Worm (Caenorhabditis elegans) whole organism, mixed stage, embryonic: ENCODE measurements around the gene prp-40.

Experiments
- blmp-1 ChIP-seq: fragments of 150-350 bp; optimal IDR thresholded peaks from 2 replicates; lab custom pipeline; 2014; ENCODE audit warnings: missing biosample characterization, missing genetic modification characterization
- drap-1 ChIP-seq: fragments of 200-800 bp; sonication (Bioruptor generic); optimal IDR thresholded peaks from 3 replicates; lab custom pipeline; 2018; ENCODE audit warnings: mild to moderate bottlenecking, missing genetic modification characterization, missing compliant biosample characterization
- lin-13 ChIP-seq: fragments of 150-350 bp; optimal IDR thresholded peaks from 2 replicates; lab custom pipeline; 2014; ENCODE audit warnings: missing biosample characterization, missing genetic modification characterization
- lsy-2 ChIP-seq: fragments of 150-350 bp; optimal IDR thresholded peaks from 2 replicates; lab custom pipeline; 2014; ENCODE audit warnings: missing biosample characterization, missing genetic modification characterization
- nhr-12 ChIP-seq: fragments of 150-350 bp; optimal IDR thresholded peaks from 2 replicates; lab custom pipeline; 2014; ENCODE audit warnings: missing biosample characterization, missing genetic modification characterization
- nhr-2 ChIP-seq: fragments of 150-350 bp; optimal IDR thresholded peaks from 2 replicates; lab custom pipeline; 2014; ENCODE audit warnings: missing biosample characterization, missing genetic modification characterization
- nhr-76 ChIP-seq: sonication (generic microtip); optimal IDR thresholded peaks from 2 replicates; lab custom pipeline; 2017; ENCODE audit warnings: missing biosample characterization, missing genetic modification characterization
- sptf-1 ChIP-seq: sonication (generic microtip); optimal IDR thresholded peaks from 2 replicates; lab custom pipeline; 2017; ENCODE audit warnings: mild to moderate bottlenecking, missing genetic modification characterization, moderate library complexity, missing compliant biosample characterization
- tbx-8 ChIP-seq: fragments of 200-800 bp; sonication (Bioruptor generic); optimal IDR thresholded peaks from 2 replicates; lab custom pipeline; 2018; ENCODE audit warnings: mild to moderate bottlenecking, missing genetic modification characterization, moderate library complexity, missing compliant biosample characterization
- zip-8 ChIP-seq: fragments of 150-350 bp; optimal IDR thresholded peaks from 2 replicates; lab custom pipeline; 2014; ENCODE audit warnings: missing biosample characterization, missing genetic modification characterization
- ztf-11 ChIP-seq: fragments of 150-350 bp; optimal IDR thresholded peaks from 2 replicates; lab custom pipeline; 2014; ENCODE audit warnings: missing biosample characterization, missing genetic modification characterization

- no peak for TF ChIP-seq sptf-1 (tag; lab: Kevin White, UChicago)
- TF ChIP-seq nhr-2 (tag; lab: Kevin White, UChicago): no peak
- TF ChIP-seq ztf-11 (tag; lab: Kevin White, UChicago): no peak
- no peak for TF ChIP-seq nhr-12 (tag; lab: Kevin White, UChicago)
- no peak for TF ChIP-seq tbx-8 (GFP tag; lab: Kevin White, UChicago)
- TF ChIP-seq nhr-76 (tag; lab: Kevin White, UChicago): no peak
- TF ChIP-seq lsy-2 (tag; lab: Kevin White, UChicago): no peak
- no peak for TF ChIP-seq zip-8 (tag; lab: Kevin White, UChicago)
- TF ChIP-seq drap-1 (GFP tag; lab: Kevin White, UChicago): no peak
- peak; percentile 24 for TF ChIP-seq lin-13
- no peak for TF ChIP-seq blmp-1 (tag; lab: Kevin White, UChicago)
Measured at ce11 chrIII:9528824-9529223, 6.9 kb downstream of the prp-40 start, which contains the start of gene ZK1098.2.
